Worm (Caenorhabditis elegans) whole organism, late embryonic: ENCODE results near the gene clec-137.

Experiments
- F13H6.1 ChIP-seq: sonication (generic microtip); optimal IDR thresholded peaks from 2 replicates; lab custom pipeline; 2016; ENCODE audit warnings: missing genetic modification characterization, missing compliant biosample characterization
- K09A11.1 ChIP-seq: sonication (generic microtip); optimal IDR thresholded peaks from 2 replicates; lab custom pipeline; 2017; ENCODE audit warnings: antibody characterized with exemption, mild to moderate bottlenecking, missing genetic modification characterization, missing compliant biosample characterization; ENCODE audit not compliant: insufficient read depth
- Y22D7AL.16 ChIP-seq: sonication (generic microtip); optimal IDR thresholded peaks from 2 replicates; lab custom pipeline; 2016; ENCODE audit warnings: missing genetic modification characterization, missing compliant biosample characterization
- ahr-1 ChIP-seq: sonication (generic microtip); optimal IDR thresholded peaks from 2 replicates; lab custom pipeline; 2016; ENCODE audit warnings: missing genetic modification characterization, missing compliant biosample characterization
- ama-1 ChIP-seq: fragments of 150-350 bp; optimal IDR thresholded peaks from 2 replicates; lab custom pipeline; 2014
- ceh-18 ChIP-seq: sonication (generic microtip); optimal IDR thresholded peaks from 2 replicates; lab custom pipeline; 2016; ENCODE audit warnings: missing genetic modification characterization, missing compliant biosample characterization
- ceh-24 ChIP-seq: sonication (generic microtip); optimal IDR thresholded peaks from 2 replicates; lab custom pipeline; 2016; ENCODE audit warnings: mild to moderate bottlenecking, missing genetic modification characterization, missing compliant biosample characterization
- ceh-30 ChIP-seq: fragments of 150-350 bp; optimal IDR thresholded peaks from 2 replicates; lab custom pipeline; 2014; ENCODE audit warnings: missing biosample characterization, missing genetic modification characterization
- ceh-31 ChIP-seq: sonication (generic microtip); optimal IDR thresholded peaks from 2 replicates; lab custom pipeline; 2016; ENCODE audit warnings: missing genetic modification characterization, missing compliant biosample characterization
- ceh-6 ChIP-seq: fragments of 200-800 bp; sonication (Bioruptor generic); optimal IDR thresholded peaks from 2 replicates; lab custom pipeline; 2018; ENCODE audit warnings: mild to moderate bottlenecking, missing genetic modification characterization, missing compliant biosample characterization
- ceh-9 ChIP-seq: sonication (generic microtip); optimal IDR thresholded peaks from 2 replicates; lab custom pipeline; 2016; ENCODE audit warnings: mild to moderate bottlenecking, missing genetic modification characterization, inconsistent platforms, missing compliant biosample characterization
- dmd-4 ChIP-seq: sonication (generic microtip); optimal IDR thresholded peaks from 2 replicates; lab custom pipeline; 2016; ENCODE audit warnings: borderline replicate concordance, missing genetic modification characterization, missing compliant biosample characterization
- elt-2 ChIP-seq: sonication (generic microtip); optimal IDR thresholded peaks from 2 replicates; lab custom pipeline; 2016; ENCODE audit warnings: missing genetic modification reagents, missing genetic modification characterization, missing compliant biosample characterization
- elt-4 ChIP-seq: sonication (generic microtip); optimal IDR thresholded peaks from 2 replicates; lab custom pipeline; 2016; ENCODE audit warnings: missing genetic modification characterization, missing compliant biosample characterization
- eyg-1 ChIP-seq: sonication (generic microtip); optimal IDR thresholded peaks from 2 replicates; lab custom pipeline; 2016; ENCODE audit warnings: missing genotype, missing genetic modification characterization, missing compliant biosample characterization
- fkh-10 ChIP-seq: fragments of 150-350 bp; optimal IDR thresholded peaks from 2 replicates; lab custom pipeline; 2014; ENCODE audit warnings: missing biosample characterization, missing genetic modification reagents, missing genetic modification characterization
- fkh-6 ChIP-seq: sonication (generic microtip); optimal IDR thresholded peaks from 2 replicates; lab custom pipeline; 2016; ENCODE audit warnings: missing genetic modification characterization, missing compliant biosample characterization
- gmeb-2 ChIP-seq: sonication (generic microtip); optimal IDR thresholded peaks from 2 replicates; lab custom pipeline; 2016; ENCODE audit warnings: missing genetic modification characterization, inconsistent platforms, missing compliant biosample characterization
- hlh-30 ChIP-seq: sonication (generic microtip); optimal IDR thresholded peaks from 2 replicates; lab custom pipeline; 2017; ENCODE audit warnings: antibody characterized with exemption, missing genetic modification characterization, missing compliant biosample characterization; ENCODE audit not compliant: insufficient read depth
- lim-6 ChIP-seq: sonication (generic microtip); optimal IDR thresholded peaks from 2 replicates; lab custom pipeline; 2016; ENCODE audit warnings: missing genetic modification characterization, missing compliant biosample characterization
- lin-11 ChIP-seq: fragments of 200-800 bp; sonication (Bioruptor generic); optimal IDR thresholded peaks from 2 replicates; lab custom pipeline; 2018; ENCODE audit warnings: mild to moderate bottlenecking, missing genetic modification characterization, missing compliant biosample characterization
- madf-2 ChIP-seq: sonication (generic microtip); optimal IDR thresholded peaks from 2 replicates; lab custom pipeline; 2017; ENCODE audit warnings: missing genetic modification characterization, missing compliant biosample characterization
- mec-3 ChIP-seq: sonication (generic microtip); optimal IDR thresholded peaks from 2 replicates; lab custom pipeline; 2016; ENCODE audit warnings: borderline replicate concordance, missing genetic modification characterization, missing compliant biosample characterization
- npax-4 ChIP-seq: sonication (generic microtip); optimal IDR thresholded peaks from 2 replicates; lab custom pipeline; 2016; ENCODE audit warnings: missing genetic modification characterization, missing compliant biosample characterization
- pag-3 ChIP-seq: sonication (generic microtip); optimal IDR thresholded peaks from 2 replicates; lab custom pipeline; 2016; ENCODE audit warnings: missing compliant biosample characterization, missing genetic modification characterization, borderline replicate concordance
- pha-2 ChIP-seq: sonication (generic microtip); optimal IDR thresholded peaks from 2 replicates; lab custom pipeline; 2017; ENCODE audit warnings: mild to moderate bottlenecking, missing genetic modification characterization, missing compliant biosample characterization
- pha-4 ChIP-seq: fragments of 150-350 bp; optimal IDR thresholded peaks from 2 replicates; lab custom pipeline; 2018; ENCODE audit warnings: missing biosample characterization, missing genetic modification reagents, missing genetic modification characterization
- rnt-1 ChIP-seq: sonication (generic microtip); optimal IDR thresholded peaks from 2 replicates; lab custom pipeline; 2016; ENCODE audit warnings: missing genetic modification characterization, missing compliant biosample characterization
- sox-2 ChIP-seq: fragments of 200-800 bp; sonication (Bioruptor generic); IDR thresholded peaks from 2 replicates; pipeline ENCODE4 v1.3.6; 2022; ENCODE audit warnings: missing genetic modification reagents, missing genetic modification characterization, missing compliant biosample characterization
- syd-9 ChIP-seq: sonication (generic microtip); optimal IDR thresholded peaks from 2 replicates; lab custom pipeline; 2016; ENCODE audit warnings: mild to moderate bottlenecking, missing genetic modification characterization, moderate library complexity, missing compliant biosample characterization
- tbx-7 ChIP-seq: sonication (generic microtip); optimal IDR thresholded peaks from 2 replicates; lab custom pipeline; 2016; ENCODE audit warnings: missing genotype, missing genetic modification characterization, missing compliant biosample characterization
- unc-3 ChIP-seq, 2 experiments: fragments of 200-800 bp in 1 of 2; sonication (Bioruptor generic) in 1 of 2; sonication (generic microtip) in 1 of 2; conservative IDR thresholded peaks in 1 of 2; optimal IDR thresholded peaks in 1 of 2; 2 replicates each; pipeline versions ENCODE4 v1.3.6 to Lab custom; 2016 to 2022; ENCODE audit warnings: missing compliant biosample characterization in 2 of 2, missing genetic modification characterization in 2 of 2, missing genetic modification reagents in 1 of 2
- unc-42 ChIP-seq: sonication (generic microtip); optimal IDR thresholded peaks from 2 replicates; lab custom pipeline; 2016; ENCODE audit warnings: missing genotype, missing genetic modification characterization, missing compliant biosample characterization
- unc-55 ChIP-seq: sonication (generic microtip); optimal IDR thresholded peaks from 2 replicates; lab custom pipeline; 2017; ENCODE audit warnings: missing biosample characterization, missing genetic modification reagents, missing genetic modification characterization
- zip-5 ChIP-seq: sonication (generic microtip); optimal IDR thresholded peaks from 2 replicates; lab custom pipeline; 2016; ENCODE audit warnings: missing genetic modification characterization, missing compliant biosample characterization

The clec-137 gene

ce11 chrII:4598815-4599214 lies 19.1 kb downstream of the clec-137 start:
- no peak for TF ChIP-seq npax-4 (tag; lab: Kevin White, UChicago)
- peak; percentile 49 for TF ChIP-seq elt-2
- TF ChIP-seq pha-2 (tag; lab: Kevin White, UChicago), result no peak
- no peak for TF ChIP-seq fkh-10
- TF ChIP-seq unc-55 (GFP tag; lab: Kevin White, UChicago), result no peak
- TF ChIP-seq madf-2, result no peak

- TF ChIP-seq unc-3 (GFP tag; conservative IDR thresholded peaks at IDR 0.05; lab: Robert Waterston, UW) (no peak), unc-3 (tag; optimal IDR thresholded peaks at IDR 0.05; lab: Kevin White, UChicago) (no peak), ama-1 (lab: Kevin White, UChicago) (no peak), ceh-9 (tag; lab: Kevin White, UChicago) (no peak), lin-11 (tag; lab: Kevin White, UChicago) (no peak), ceh-18 (tag; lab: Kevin White, UChicago) (no peak), gmeb-2 (tag; lab: Kevin White, UChicago) (no peak), ahr-1 (tag; lab: Kevin White, UChicago) (no peak), syd-9 (no peak), K09A11.1 (tag; lab: Kevin White, UChicago) (no peak), ceh-24 (tag; lab: Kevin White, UChicago) (no peak), fkh-6 (tag; lab: Kevin White, UChicago) (no peak)
Measured at ce11 chrII:4597441-4597840, 20.4 kb downstream of the clec-137 start.

- TF ChIP-seq elt-4 (tag; lab: Kevin White, UChicago), result no peak
- peak; percentile 10 for TF ChIP-seq rnt-1 (tag; lab: Kevin White, UChicago)
- no peak for TF ChIP-seq ceh-24 (tag; lab: Kevin White, UChicago)
- TF ChIP-seq dmd-4 (tag; lab: Kevin White, UChicago), result peak; percentile 18
- TF ChIP-seq K09A11.1 (tag; lab: Kevin White, UChicago), result no peak
- TF ChIP-seq, all 69 proteins: peak for 2
Measured at ce11 chrII:4590660-4591059, 27.2 kb downstream of the clec-137 start.

- TF ChIP-seq elt-2 (no peak), tbx-7 (tag; lab: Kevin White, UChicago) (no peak), zip-5 (tag; lab: Kevin White, UChicago) (no peak), pha-4 (tag; lab: Kevin White, UChicago) (no peak), dmd-4 (tag; lab: Kevin White, UChicago) (no peak), hlh-30 (tag; lab: Kevin White, UChicago) (no peak), ceh-30 (tag; lab: Kevin White, UChicago) (no peak), eyg-1 (tag; lab: Kevin White, UChicago) (no peak)
Measured at ce11 chrII:4590086-4590485, 27.8 kb downstream of the clec-137 start.

- TF ChIP-seq ceh-6 (peak; percentile 12), sox-2 (GFP tag; lab: Robert Waterston, UW) (peak; percentile 51; the same call in 1 of the 2 replicates), K09A11.1 (tag; lab: Kevin White, UChicago) (no peak)
Measured at ce11 chrII:4585327-4585726, 32.6 kb downstream of the clec-137 start.

ce11 chrII:4584313-4584712 lies 33.6 kb downstream of the clec-137 start:
- TF ChIP-seq pag-3 (tag; lab: Kevin White, UChicago) (no peak), sox-2 (GFP tag; lab: Robert Waterston, UW) (no peak), Y22D7AL.16 (tag; lab: Kevin White, UChicago) (no peak), elt-2 (peak; percentile 90), eyg-1 (tag; lab: Kevin White, UChicago) (no peak), mec-3 (tag; lab: Kevin White, UChicago) (no peak), ceh-18 (tag; lab: Kevin White, UChicago) (no peak), ceh-31 (tag; lab: Kevin White, UChicago) (peak; percentile 46), unc-42 (tag; lab: Kevin White, UChicago) (peak; percentile 97), ceh-6 (no peak), lim-6 (tag; lab: Kevin White, UChicago) (no peak), F13H6.1 (tag; lab: Kevin White, UChicago) (no peak)
